Worm (Caenorhabditis elegans): ENCODE results near the gene idpp-13.

DNA sequence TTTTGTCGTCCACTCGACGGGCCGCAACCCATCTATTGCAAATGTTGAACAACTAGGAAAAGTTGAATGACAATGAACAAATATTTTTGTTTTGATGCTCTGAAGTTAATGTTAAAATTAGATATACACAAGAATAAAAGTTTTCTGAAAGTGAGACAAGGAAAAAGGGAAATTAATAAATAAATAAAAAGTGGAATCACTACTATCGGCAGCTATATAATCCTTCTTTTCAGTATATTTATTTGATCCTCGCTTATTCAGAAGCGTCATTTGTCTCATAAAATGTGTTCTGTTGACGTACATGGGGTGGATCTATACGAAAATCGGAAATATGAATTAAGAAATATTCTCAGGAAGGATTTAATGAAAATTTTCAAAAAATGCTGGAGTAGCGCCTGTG lies 9.4 kb upstream of the idpp-13 start, which contains the start of gene pef-1:
- TF ChIP-seq ztf-11 (tag; optimal IDR thresholded peaks at IDR 0.05) (no peak), ztf-4 (tag; optimal IDR thresholded peaks at IDR 0.05) (no peak), tbx-2 (tag; optimal IDR thresholded peaks at IDR 0.05) (no peak), ceh-82 (tag; optimal IDR thresholded peaks at IDR 0.05) (no peak), unc-62 (GFP tag; optimal IDR thresholded peaks at IDR 0.05) (no peak), unc-39 (tag; optimal IDR thresholded peaks at IDR 0.05) (no peak), pha-4 (tag; optimal IDR thresholded peaks at IDR 0.05) (no peak), ZK546.5 (tag; optimal IDR thresholded peaks at IDR 0.05) (no peak)
